Worm (Caenorhabditis elegans): ENCODE data around the gene clec-210.

clec-210 gene

DNA sequence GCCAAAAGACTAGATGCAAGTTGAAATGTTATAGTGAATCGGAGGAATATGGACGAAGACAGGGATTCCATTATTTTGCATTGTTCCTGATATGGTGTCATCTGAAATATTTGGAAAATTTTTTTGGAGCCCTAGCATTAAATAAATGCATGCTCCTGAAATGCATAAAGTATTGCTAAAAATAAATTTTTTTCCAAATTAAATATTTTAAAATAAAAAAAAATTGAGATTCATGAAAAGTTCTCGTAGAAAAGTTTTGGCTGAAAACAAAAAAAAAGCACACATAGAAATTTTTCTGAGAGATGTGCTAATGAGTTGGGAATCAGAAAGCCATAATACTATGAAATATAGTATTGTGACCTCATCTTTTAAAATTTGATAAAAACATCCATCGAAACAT is 36.9 kb downstream of the clec-210 start, which contains the start of gene srab-7:
TSS of gene srab-7 (minus strand) at position 101 of the 400 bp plus-strand sequence.
- no peak for TF ChIP-seq zip-11 (GFP tag; IDR thresholded peaks at IDR 0.05)
- TF ChIP-seq zag-1 (tag; optimal IDR thresholded peaks at IDR 0.05) = no peak
- no peak for TF ChIP-seq nhr-25 (tag; optimal IDR thresholded peaks at IDR 0.05; ENCODE audit: borderline replicate concordance, insufficient read depth)
- TF ChIP-seq madf-5 (GFP tag; IDR thresholded peaks at IDR 0.05) = no peak
- no peak for TF ChIP-seq daf-12 (tag; optimal IDR thresholded peaks at IDR 0.05)
- TF ChIP-seq sdz-12 (GFP tag; optimal IDR thresholded peaks at IDR 0.05) = no peak
- no peak for TF ChIP-seq F26F4.8 (GFP tag; conservative IDR thresholded peaks at IDR 0.05)
- TF ChIP-seq hif-1 (tag; optimal IDR thresholded peaks at IDR 0.05) = no peak
- TF ChIP-seq ceh-82 (tag; optimal IDR thresholded peaks at IDR 0.05) = no peak
- no peak for TF ChIP-seq ztf-11 (tag; optimal IDR thresholded peaks at IDR 0.05)
- no peak for TF ChIP-seq snpc-1.2 (GFP tag; IDR thresholded peaks at IDR 0.05)
- TF ChIP-seq F37D6.2 (tag; optimal IDR thresholded peaks at IDR 0.05) = no peak
- TF ChIP-seq nhr-11 (tag; optimal IDR thresholded peaks at IDR 0.05) = no peak
- TF ChIP-seq R02D3.7 (tag; optimal IDR thresholded peaks at IDR 0.05) = no peak
- TF ChIP-seq snpc-4 (tag; optimal IDR thresholded peaks at IDR 0.05) = no peak
- TF ChIP-seq egl-43 (GFP tag; IDR thresholded peaks at IDR 0.05) = no peak
- no peak for TF ChIP-seq egl-27 (tag; optimal IDR thresholded peaks at IDR 0.05)
- TF ChIP-seq ceh-44 (GFP tag; IDR thresholded peaks at IDR 0.05) = no peak
- no peak for TF ChIP-seq mxl-3 (GFP tag; optimal IDR thresholded peaks at IDR 0.05)

DNA sequence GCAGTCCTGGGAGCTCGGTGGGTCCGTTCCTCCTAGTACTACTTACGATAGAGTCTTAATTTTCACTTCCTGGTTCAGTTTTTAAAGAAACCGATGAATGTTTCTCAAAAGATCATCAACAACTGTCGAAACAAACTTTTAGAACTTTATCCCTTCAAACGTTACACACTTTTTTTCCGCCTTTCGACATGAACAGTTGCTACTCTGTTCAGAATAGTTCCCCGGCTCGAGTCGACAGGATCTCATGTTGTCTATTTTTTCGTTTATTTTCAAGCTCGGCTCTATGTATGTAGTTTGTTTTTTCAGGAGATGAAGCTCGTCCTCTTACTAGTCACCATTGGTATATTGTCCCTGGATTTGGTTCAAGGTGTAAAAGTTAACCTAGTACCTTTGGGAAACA is 38.6 kb downstream of the clec-210 start, which contains the start of gene exh-1:
TSS of gene exh-1 (plus strand) at position 301 of the 400 bp plus-strand sequence.
- TF ChIP-seq unc-62 (GFP tag; optimal IDR thresholded peaks at IDR 0.05 in 1 of 2) (peak in 1 of 2 experiments; percentile 78), unc-62 (tag; optimal IDR thresholded peaks at IDR 0.05) (no peak), saeg-2 (GFP tag; IDR thresholded peaks at IDR 0.05) (no peak), aly-2 (tag; optimal IDR thresholded peaks at IDR 0.05) (no peak)

DNA sequence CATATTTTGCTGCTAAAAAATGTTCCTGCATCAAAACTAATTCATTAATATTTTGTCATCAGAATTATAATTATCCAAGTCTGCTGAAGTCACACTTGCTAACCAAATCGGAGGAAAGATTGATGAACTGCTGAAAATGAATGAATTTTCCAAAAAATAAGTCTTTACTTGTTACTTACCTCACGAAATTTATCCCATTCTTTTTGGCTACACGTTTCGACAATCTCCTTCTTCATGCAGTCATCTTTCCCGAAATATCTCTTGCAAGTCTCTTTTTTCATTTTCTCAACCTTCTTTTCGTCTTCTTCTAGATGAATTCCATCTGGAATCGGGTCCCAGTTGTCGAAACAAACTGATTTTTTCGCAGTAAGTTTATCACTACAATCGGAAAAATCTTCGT is 40.2 kb downstream of the clec-210 start:
- peak in 1 of 2 experiments; percentile 94 for TF ChIP-seq unc-62 (GFP tag; optimal IDR thresholded peaks at IDR 0.05 in 1 of 2)
- TF ChIP-seq unc-62 (tag; optimal IDR thresholded peaks at IDR 0.05) = no peak
- TF ChIP-seq mxl-2 (GFP tag; conservative IDR thresholded peaks at IDR 0.05) = no peak
- peak; percentile 6 for TF ChIP-seq aha-1 (tag)

DNA sequence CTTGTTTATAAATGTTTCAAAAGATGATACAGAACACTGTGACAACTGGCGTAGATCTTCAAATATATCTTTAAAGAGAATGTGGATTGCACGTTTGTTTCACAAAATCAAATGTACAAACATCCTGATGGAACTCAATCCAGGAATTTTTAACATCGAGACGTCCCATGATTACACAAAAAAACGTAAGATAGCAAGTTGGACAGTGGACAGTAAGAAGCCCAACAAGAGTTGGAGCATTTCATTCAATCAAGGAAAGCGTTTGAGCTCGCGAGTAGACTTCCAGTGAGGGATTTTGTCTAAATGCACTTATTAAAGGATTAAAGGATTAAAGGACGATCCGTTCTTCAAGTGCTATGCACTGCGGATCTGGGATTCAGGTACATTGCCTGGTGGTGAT is 41.1 kb downstream of the clec-210 start, which contains the start of gene C36C5.12:
TSS of gene C36C5.12 (minus strand) at position 101 of the 400 bp plus-strand sequence.
- TF ChIP-seq hmg-1.1 (GFP tag; IDR thresholded peaks at IDR 0.05) (no peak), gei-8 (GFP tag; optimal IDR thresholded peaks at IDR 0.05) (no peak)

- TF ChIP-seq tra-1 (GFP tag; IDR thresholded peaks at IDR 0.05) = no peak
- TF ChIP-seq mep-1 (tag; optimal IDR thresholded peaks at IDR 0.05) = no peak
- no peak for TF ChIP-seq attf-4 (tag; optimal IDR thresholded peaks at IDR 0.05)
- peak; percentile 62 for TF ChIP-seq set-16 (GFP tag; IDR thresholded peaks at IDR 0.05)
- TF ChIP-seq zip-11 (GFP tag; IDR thresholded peaks at IDR 0.05) = no peak
- no peak for TF ChIP-seq Y5F2A.4 (GFP tag; optimal IDR thresholded peaks at IDR 0.05)
- no peak for TF ChIP-seq arid-1 (GFP tag; conservative IDR thresholded peaks at IDR 0.05)
Measured at ce11 chrV:3162299-3162698, 44.1 kb downstream of the clec-210 start.

- no peak for TF ChIP-seq fos-1 (tag; optimal IDR thresholded peaks at IDR 0.05)
- 0 out of 2 replicates have a peak, but pooled peaks have one; percentile 52 for TF ChIP-seq tra-1 (GFP tag; IDR thresholded peaks at IDR 0.05)
- no peak for TF ChIP-seq lin-15B (tag; optimal IDR thresholded peaks at IDR 0.05)
- no peak for TF ChIP-seq gei-8 (GFP tag; optimal IDR thresholded peaks at IDR 0.05)
- no peak for TF ChIP-seq pha-4 (GFP tag; IDR thresholded peaks at IDR 0.05)
- TF ChIP-seq pha-4 (tag; optimal IDR thresholded peaks at IDR 0.05) = no peak
- TF ChIP-seq F26F4.8 (GFP tag; conservative IDR thresholded peaks at IDR 0.05) = peak; percentile 71; the same call in 1 of the 2 replicates
- no peak for TF ChIP-seq spr-1 (tag; optimal IDR thresholded peaks at IDR 0.05)
- TF ChIP-seq unc-62 (GFP tag; optimal IDR thresholded peaks at IDR 0.05 in 1 of 2) = peak in 1 of 2 experiments; percentile 44
- no peak for TF ChIP-seq unc-62 (tag; optimal IDR thresholded peaks at IDR 0.05)
- no peak for TF ChIP-seq egl-27 (tag; optimal IDR thresholded peaks at IDR 0.05)
- TF ChIP-seq dmd-8 (GFP tag; IDR thresholded peaks at IDR 0.05) = peak; percentile 82
- peak in 1 of 2 experiments; percentile 31; a peak in 1 of 4 replicates for TF ChIP-seq madf-5 (GFP tag; IDR thresholded peaks at IDR 0.05)
- no peak for TF ChIP-seq snpc-4 (tag; optimal IDR thresholded peaks at IDR 0.05)
- 0 out of 2 replicates have a peak, but pooled peaks have one; percentile 42 for TF ChIP-seq lin-1 (GFP tag; IDR thresholded peaks at IDR 0.05)
- TF ChIP-seq ceh-82 (tag; optimal IDR thresholded peaks at IDR 0.05) = no peak
- peak; percentile 34; the same call in 1 of the 2 replicates for TF ChIP-seq mdt-29 (GFP tag; IDR thresholded peaks at IDR 0.05)
- TF ChIP-seq Y75B8A.6 (GFP tag; IDR thresholded peaks at IDR 0.05) = 0 out of 2 replicates have a peak, but pooled peaks have one; percentile 14
Measured at ce11 chrV:3163143-3163542, 45.0 kb downstream of the clec-210 start.
